Fruit fly (Drosophila melanogaster) whole organism, embryonic: ENCODE data around the gene Cpr11B.

Experiments used
- Adf1 ChIP-seq: fragments of 200-800 bp; sonication (Bioruptor generic); IDR thresholded peaks from 2 replicates; pipeline ENCODE4 v1.3.6; 2022; ENCODE audit warnings: missing biosample characterization, missing genetic modification characterization
- CG10654 ChIP-seq: fragments of 200-800 bp; sonication (Bioruptor generic); optimal IDR thresholded peaks from 2 replicates; lab custom pipeline; 2016; ENCODE audit warnings: missing biosample characterization, missing genetic modification characterization
- CG11093 ChIP-seq: fragments of 200-800 bp; sonication (Bioruptor generic); IDR thresholded peaks from 3 replicates; pipeline ENCODE4 v1.3.6; 2022; ENCODE audit warnings: missing biosample characterization, missing genetic modification characterization
- CG12744 ChIP-seq: fragments of 200-800 bp; sonication (Bioruptor generic); optimal IDR thresholded peaks from 2 replicates; lab custom pipeline; 2016; ENCODE audit warnings: missing biosample characterization, missing genetic modification characterization
- CG13624 ChIP-seq: fragments of 200-800 bp; sonication (Bioruptor generic); optimal IDR thresholded peaks from 2 replicates; lab custom pipeline; 2016; ENCODE audit warnings: missing biosample characterization, missing genetic modification characterization
- CG1647 ChIP-seq: fragments of 200-800 bp; sonication (Bioruptor generic); optimal IDR thresholded peaks from 3 replicates; lab custom pipeline; 2016; ENCODE audit warnings: missing biosample characterization, missing genetic modification characterization
- CG2116 ChIP-seq: fragments of 200-800 bp; sonication (Bioruptor generic); optimal IDR thresholded peaks from 3 replicates; lab custom pipeline; 2018; ENCODE audit warnings: missing biosample characterization, mild to moderate bottlenecking, missing genetic modification characterization
- CG4854 ChIP-seq: fragments of 200-800 bp; sonication (Bioruptor generic); optimal IDR thresholded peaks from 2 replicates; lab custom pipeline; 2016; ENCODE audit warnings: missing biosample characterization, missing genetic modification characterization, inconsistent platforms
- CG6689 ChIP-seq: fragments of 200-800 bp; sonication (Bioruptor generic); IDR thresholded peaks from 2 replicates; pipeline ENCODE4 v1.3.6; 2022; ENCODE audit warnings: missing biosample characterization, missing genetic modification characterization
- CG6791 ChIP-seq: fragments of 200-800 bp; sonication (Bioruptor generic); IDR thresholded peaks from 3 replicates; pipeline ENCODE4 v1.3.6; 2022; ENCODE audit warnings: missing biosample characterization, missing genetic modification characterization; ENCODE audit not compliant: partially characterized antibody
- CG7786 ChIP-seq: fragments of 200-800 bp; sonication (Bioruptor generic); optimal IDR thresholded peaks from 2 replicates; lab custom pipeline; 2016; ENCODE audit warnings: missing biosample characterization, missing genetic modification characterization
- CG8388 ChIP-seq: fragments of 200-800 bp; sonication (Bioruptor generic); optimal IDR thresholded peaks from 2 replicates; lab custom pipeline; 2019; ENCODE audit warnings: missing biosample characterization, mild to moderate bottlenecking, missing genetic modification characterization, moderate library complexity
- CG9215 ChIP-seq: fragments of 200-800 bp; sonication (Bioruptor generic); IDR thresholded peaks from 2 replicates; pipeline ENCODE4 v1.3.6; 2022; ENCODE audit warnings: missing biosample characterization, missing genetic modification characterization
- CG9932 ChIP-seq: fragments of 200-800 bp; sonication (Bioruptor generic); IDR thresholded peaks from 2 replicates; pipeline ENCODE4 v1.3.6; 2022; ENCODE audit warnings: missing biosample characterization, missing genetic modification characterization
- CkIIα-i1 ChIP-seq: fragments of 200-800 bp; sonication (Bioruptor generic); IDR thresholded peaks from 2 replicates; pipeline ENCODE4 v1.3.6; 2022; ENCODE audit warnings: missing biosample characterization, missing genetic modification characterization
- Dp ChIP-seq: fragments of 200-800 bp; sonication (Bioruptor generic); optimal IDR thresholded peaks from 2 replicates; lab custom pipeline; 2018; ENCODE audit warnings: missing biosample characterization, mild to moderate bottlenecking, missing genetic modification characterization, moderate library complexity
- E2f1 ChIP-seq: fragments of 200-800 bp; sonication (Bioruptor generic); IDR thresholded peaks from 2 replicates; pipeline ENCODE4 v1.3.6; 2022; ENCODE audit warnings: missing biosample characterization, missing genetic modification characterization
- ERR ChIP-seq: fragments of 200-800 bp; sonication (Bioruptor generic); optimal IDR thresholded peaks from 2 replicates; lab custom pipeline; 2016; ENCODE audit warnings: missing biosample characterization, missing genetic modification characterization
- Fer3 ChIP-seq: fragments of 200-800 bp; sonication (Bioruptor generic); optimal IDR thresholded peaks from 2 replicates; lab custom pipeline; 2018; ENCODE audit warnings: missing biosample characterization, mild to moderate bottlenecking, missing genetic modification characterization, moderate library complexity
- HLH4C ChIP-seq: fragments of 200-800 bp; sonication (Bioruptor generic); IDR thresholded peaks from 3 replicates; pipeline ENCODE4 v1.3.6; 2022; ENCODE audit warnings: missing biosample characterization, missing genetic modification characterization; ENCODE audit not compliant: partially characterized antibody
- MBD-R2 ChIP-seq: fragments of 200-800 bp; sonication (Bioruptor generic); IDR thresholded peaks from 2 replicates; pipeline ENCODE4 v1.3.6; 2022; ENCODE audit warnings: missing biosample characterization, missing genetic modification characterization
- MTF-1 ChIP-seq: fragments of 200-800 bp; sonication (Bioruptor generic); optimal IDR thresholded peaks from 2 replicates; lab custom pipeline; 2018; ENCODE audit warnings: missing biosample characterization, mild to moderate bottlenecking, missing genetic modification characterization, borderline replicate concordance
- Mrtf ChIP-seq: fragments of 200-800 bp; sonication (Bioruptor generic); IDR thresholded peaks from 3 replicates; pipeline ENCODE4 v1.3.6; 2022; ENCODE audit warnings: missing biosample characterization, missing genetic modification characterization
- NC2α ChIP-seq: fragments of 200-800 bp; sonication (Bioruptor generic); optimal IDR thresholded peaks from 2 replicates; lab custom pipeline; 2016; ENCODE audit warnings: missing biosample characterization, missing genetic modification characterization
- Trl ChIP-seq, 3 experiments: fragments of >200 bp in 2 of 3; fragments of 200-800 bp in 1 of 3; sonication (Bioruptor generic) in 1 of 3; optimal IDR thresholded peaks; 2 replicates in 1 of 3; 3 replicates in 2 of 3; lab custom pipeline; 2016 to 2017; ENCODE audit warnings: missing biosample characterization in 1 of 3, missing genetic modification characterization in 1 of 3
- YL-1 ChIP-seq: fragments of 200-800 bp; sonication (Bioruptor generic); optimal IDR thresholded peaks from 3 replicates; lab custom pipeline; 2017; ENCODE audit warnings: missing biosample characterization, mild to moderate bottlenecking, missing genetic modification characterization
- al ChIP-seq: fragments of 200-800 bp; sonication (Bioruptor generic); IDR thresholded peaks from 2 replicates; pipeline ENCODE4 v1.3.6; 2022; ENCODE audit warnings: missing biosample characterization, missing genetic modification characterization
- ase ChIP-seq: fragments of 200-800 bp; sonication (Bioruptor generic); IDR thresholded peaks from 3 replicates; pipeline ENCODE4 v1.3.6; 2022; ENCODE audit warnings: missing biosample characterization, missing genetic modification characterization
- bsh ChIP-seq, 2 experiments: fragments of 200-800 bp; sonication (Bioruptor generic); optimal IDR thresholded peaks; 2 replicates each; lab custom pipeline; 2017 to 2018; ENCODE audit warnings: mild to moderate bottlenecking in 2 of 2, missing biosample characterization in 2 of 2, missing genetic modification characterization in 2 of 2, moderate library complexity in 1 of 2
- dimm ChIP-seq: fragments of 200-800 bp; sonication (Bioruptor generic); IDR thresholded peaks from 2 replicates; pipeline ENCODE4 v1.3.6; 2022; ENCODE audit warnings: missing biosample characterization, missing genetic modification characterization
- fd102C ChIP-seq: fragments of 200-800 bp; sonication (Bioruptor generic); optimal IDR thresholded peaks from 2 replicates; lab custom pipeline; 2018; ENCODE audit warnings: missing biosample characterization, mild to moderate bottlenecking, missing genetic modification characterization, moderate library complexity
- gcm ChIP-seq: fragments of 200-800 bp; sonication (Bioruptor generic); optimal IDR thresholded peaks from 2 replicates; lab custom pipeline; 2019; ENCODE audit warnings: missing biosample characterization, mild to moderate bottlenecking, missing genetic modification characterization, moderate library complexity
- hkb ChIP-seq, 2 experiments: fragments of 200-800 bp in 1 of 2; fragments of >200 bp in 1 of 2; sonication (Bioruptor generic) in 1 of 2; IDR thresholded peaks in 1 of 2; optimal IDR thresholded peaks in 1 of 2; 2 replicates each; pipeline versions ENCODE4 v1.3.6 to Lab custom; 2017 to 2022; ENCODE audit warnings: missing biosample characterization in 1 of 2, missing genetic modification characterization in 1 of 2
- kni ChIP-seq: fragments of 200-800 bp; sonication (Bioruptor generic); optimal IDR thresholded peaks from 3 replicates; lab custom pipeline; 2017; ENCODE audit warnings: mild to moderate bottlenecking, missing biosample characterization, missing genetic modification reagents, missing genetic modification characterization
- lbe ChIP-seq: fragments of 200-800 bp; sonication (Bioruptor generic); optimal IDR thresholded peaks from 2 replicates; lab custom pipeline; 2016; ENCODE audit warnings: missing biosample characterization, mild to moderate bottlenecking, missing genetic modification characterization
- lilli ChIP-seq: fragments of 200-800 bp; sonication (Bioruptor generic); optimal IDR thresholded peaks from 3 replicates; lab custom pipeline; 2016; ENCODE audit warnings: missing biosample characterization, missing genetic modification characterization
- lov ChIP-seq, 2 experiments: fragments of 200-800 bp in 1 of 2; fragments of >200 bp in 1 of 2; sonication (Bioruptor generic) in 1 of 2; IDR thresholded peaks in 1 of 2; optimal IDR thresholded peaks in 1 of 2; 2 replicates in 1 of 2; 3 replicates in 1 of 2; pipeline versions ENCODE4 v1.3.6 to Lab custom; 2017 to 2022; ENCODE audit warnings: missing biosample characterization in 1 of 2, missing genetic modification characterization in 1 of 2
- maf-S ChIP-seq: fragments of 200-800 bp; sonication (Bioruptor generic); optimal IDR thresholded peaks from 2 replicates; lab custom pipeline; 2016; ENCODE audit warnings: missing biosample characterization, missing genetic modification characterization
- odd ChIP-seq: fragments of 200-800 bp; sonication (Bioruptor generic); optimal IDR thresholded peaks from 2 replicates; lab custom pipeline; 2017; ENCODE audit warnings: missing biosample characterization, mild to moderate bottlenecking, missing genetic modification characterization
- pita ChIP-seq: fragments of 200-800 bp; sonication (Bioruptor generic); optimal IDR thresholded peaks from 2 replicates; lab custom pipeline; 2017; ENCODE audit warnings: missing biosample characterization, mild to moderate bottlenecking, missing genetic modification characterization
- schlank ChIP-seq: fragments of 200-800 bp; sonication (Bioruptor generic); optimal IDR thresholded peaks from 2 replicates; lab custom pipeline; 2018; ENCODE audit warnings: missing biosample characterization, mild to moderate bottlenecking, missing genetic modification characterization
- slbo ChIP-seq: fragments of 200-800 bp; sonication (Bioruptor generic); IDR thresholded peaks from 2 replicates; pipeline ENCODE4 v1.3.6; 2022; ENCODE audit warnings: missing biosample characterization, missing genetic modification characterization
- tgo ChIP-seq: fragments of 200-800 bp; sonication (Bioruptor generic); IDR thresholded peaks from 3 replicates; pipeline ENCODE4 v1.3.6; 2022; ENCODE audit warnings: missing biosample characterization, missing genetic modification characterization
- tio ChIP-seq: fragments of 200-800 bp; sonication (Bioruptor generic); optimal IDR thresholded peaks from 2 replicates; lab custom pipeline; 2017; ENCODE audit warnings: missing biosample characterization, missing genetic modification characterization, inconsistent platforms
- unc-4 ChIP-seq: fragments of 200-800 bp; sonication (Bioruptor generic); IDR thresholded peaks from 2 replicates; pipeline ENCODE4 v1.3.6; 2022; ENCODE audit warnings: missing biosample characterization, missing genetic modification characterization; ENCODE audit not compliant: partially characterized antibody
- unpg ChIP-seq: fragments of 200-800 bp; sonication (Bioruptor generic); optimal IDR thresholded peaks from 3 replicates; lab custom pipeline; 2018; ENCODE audit warnings: missing biosample characterization, mild to moderate bottlenecking, missing genetic modification characterization, moderate library complexity

Gene Cpr11B

dm6 chrX:12582984-12583869 is 30.3 kb downstream of the Cpr11B start, which contains the start of gene Pits (continued):
- TF ChIP-seq Dp (GFP tag; lab: Kevin White, UChicago) (peak; percentile 58), MTF-1 (GFP tag; lab: Kevin White, UChicago) (peak; percentile 80), maf-S (peak; percentile 49), unc-4 (GFP tag; lab: Robert Waterston, UW) (peak; percentile 42), CG8388 (GFP tag; lab: Kevin White, UChicago) (peak; percentile 38), YL-1 (GFP tag; lab: Kevin White, UChicago) (peak; percentile 30), MBD-R2 (no peak; the same call in 1 of the 2 replicates), CG1647 (peak; percentile 1), tio (GFP tag; lab: Kevin White, UChicago) (peak; percentile 24), CG6689 (GFP tag; lab: Robert Waterston, UW) (peak; percentile 56), slbo (GFP tag; lab: Robert Waterston, UW) (peak; percentile 65), lov (optimal IDR thresholded peaks at IDR 0.05; lab: Kevin White, UChicago) (no peak), lov (GFP tag; IDR thresholded peaks at IDR 0.05; lab: Robert Waterston, UW) (no peak), hkb (optimal IDR thresholded peaks at IDR 0.05; lab: Kevin White, UChicago) (no peak), hkb (GFP tag; IDR thresholded peaks at IDR 0.05; lab: Robert Waterston, UW) (peak; percentile 46), odd (GFP tag; lab: Kevin White, UChicago) (peak; percentile 30), Adf1 (peak; percentile 93), dimm (no peak), ERR (GFP tag; lab: Kevin White, UChicago) (peak; percentile 61), Fer3 (tag; lab: Kevin White, UChicago) (peak; percentile 25), schlank (tag; lab: Kevin White, UChicago) (no peak), CkIIα-i1 (no peak), pita (GFP tag; lab: Kevin White, UChicago) (peak; percentile 92), CG13624 (GFP tag; lab: Kevin White, UChicago) (peak; percentile 84), kni (GFP tag; lab: Kevin White, UChicago) (no peak), CG10654 (GFP tag; lab: Kevin White, UChicago) (peak; percentile 4), CG6791 (peak; percentile 51; the same call in 1 of the 3 replicates), NC2α (GFP tag; lab: Kevin White, UChicago) (no peak), CG9932 (GFP tag; lab: Robert Waterston, UW) (peak; percentile 45), fd102C (GFP tag; lab: Kevin White, UChicago) (peak; percentile 1), bsh (GFP tag; optimal IDR thresholded peaks at IDR 0.05; lab: Kevin White, UChicago) (peak in 1 of 2 experiments; percentile 34), lilli (peak; percentile 30), CG2116 (GFP tag; lab: Kevin White, UChicago) (peak; percentile 64), Trl (optimal IDR thresholded peaks at IDR 0.05; lab: Kevin White, UChicago) (peak in 1 of 2 experiments; percentile 42), Trl (GFP tag; optimal IDR thresholded peaks at IDR 0.05; lab: Kevin White, UChicago) (peak; percentile 59), unpg (GFP tag; lab: Kevin White, UChicago) (peak; percentile 27), ase (no peak), CG12744 (GFP tag; lab: Kevin White, UChicago) (peak; percentile 33), HLH4C (GFP tag; lab: Robert Waterston, UW) (peak; percentile 53; the same call in 1 of the 3 replicates), Mrtf (no peak), CG11093 (GFP tag; lab: Robert Waterston, UW) (no peak), tgo (peak; percentile 41; the same call in 2 of the 3 replicates), al (no peak), CG4854 (GFP tag; lab: Kevin White, UChicago) (no peak), CG9215 (GFP tag; lab: Robert Waterston, UW) (peak; percentile 58; the same call in 1 of the 2 replicates), gcm (GFP tag; lab: Kevin White, UChicago) (peak; percentile 53), E2f1 (peak; percentile 35), lbe (no peak), CG7786 (GFP tag; lab: Kevin White, UChicago) (no peak)
